Worm (Caenorhabditis elegans) whole organism, mixed stage, embryonic: ENCODE measurements around the gene F45C12.17.

ENCODE experiments used
- M03D4.4 ChIP-seq: sonication (generic microtip); optimal IDR thresholded peaks from 2 replicates; lab custom pipeline; 2017; ENCODE audit warnings: mild to moderate bottlenecking, missing genetic modification characterization, missing compliant biosample characterization
- ceh-39 ChIP-seq: fragments of 150-350 bp; optimal IDR thresholded peaks from 2 replicates; lab custom pipeline; 2014; ENCODE audit warnings: missing biosample characterization, missing genetic modification characterization
- ceh-83 ChIP-seq: fragments of 200-800 bp; sonication (Bioruptor generic); optimal IDR thresholded peaks from 2 replicates; lab custom pipeline; 2018; ENCODE audit warnings: mild to moderate bottlenecking, missing genetic modification characterization, missing compliant biosample characterization
- ces-1 ChIP-seq: fragments of 150-350 bp; optimal IDR thresholded peaks from 2 replicates; lab custom pipeline; 2014; ENCODE audit warnings: missing biosample characterization, missing genetic modification reagents, missing genetic modification characterization
- cnd-1 ChIP-seq: fragments of 200-800 bp; sonication (Bioruptor generic); optimal IDR thresholded peaks from 2 replicates; lab custom pipeline; 2018; ENCODE audit warnings: mild to moderate bottlenecking, missing genetic modification characterization, missing compliant biosample characterization
- elt-1 ChIP-seq: sonication (generic microtip); optimal IDR thresholded peaks from 2 replicates; lab custom pipeline; 2017; ENCODE audit warnings: missing genetic modification characterization, mild to moderate bottlenecking, missing compliant biosample characterization, antibody characterized with exemption, moderate library complexity, borderline replicate concordance; ENCODE audit not compliant: insufficient read depth
- elt-3 ChIP-seq: fragments of 150-350 bp; optimal IDR thresholded peaks from 2 replicates; lab custom pipeline; 2014; ENCODE audit warnings: missing biosample characterization, missing genetic modification characterization
- lsy-2 ChIP-seq: fragments of 150-350 bp; optimal IDR thresholded peaks from 2 replicates; lab custom pipeline; 2014; ENCODE audit warnings: missing biosample characterization, missing genetic modification characterization
- mep-1 ChIP-seq: fragments of 150-350 bp; optimal IDR thresholded peaks from 2 replicates; lab custom pipeline; 2017; ENCODE audit warnings: missing biosample characterization, missing genetic modification reagents, missing genetic modification characterization, inconsistent platforms
- snpc-4 ChIP-seq: fragments of 150-350 bp; optimal IDR thresholded peaks from 2 replicates; lab custom pipeline; 2014; ENCODE audit warnings: missing biosample characterization, missing genetic modification characterization

DNA sequence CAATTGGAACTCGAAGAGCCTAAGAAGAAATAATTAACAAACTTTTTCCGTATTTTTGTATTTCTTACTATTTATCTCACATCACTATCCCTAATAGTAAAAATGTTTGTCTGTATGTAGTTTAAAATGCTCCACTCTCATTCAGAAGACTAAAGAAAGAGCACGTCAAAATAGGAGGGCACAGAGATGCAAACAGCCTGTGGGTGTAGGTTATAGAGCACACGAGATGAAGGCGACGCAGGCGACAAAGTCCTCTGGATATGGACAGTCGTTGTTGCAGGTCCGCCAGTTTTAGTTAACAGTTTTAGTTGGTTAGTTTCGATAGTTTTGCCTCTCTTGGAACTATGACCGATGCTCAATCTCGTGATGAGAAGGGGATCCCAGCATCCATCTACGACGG is 6.0 kb downstream of the F45C12.17 start, which contains the start of gene ceh-82:
- TF ChIP-seq ces-1 (GFP tag; lab: Kevin White, UChicago) (no peak), lsy-2 (tag; lab: Kevin White, UChicago) (no peak), ceh-39 (no peak), mep-1 (tag; lab: Kevin White, UChicago) (no peak), ceh-83 (no peak), cnd-1 (tag; lab: Kevin White, UChicago) (no peak), elt-3 (tag; lab: Kevin White, UChicago) (no peak), snpc-4 (tag; lab: Kevin White, UChicago) (no peak), elt-1 (tag; lab: Kevin White, UChicago) (no peak), M03D4.4 (tag; lab: Kevin White, UChicago) (no peak)
